Fruit fly (Drosophila melanogaster) whole organism, adult: ENCODE data around the gene CG42486.

Source experiments
- Crg-1 ChIP-seq: fragments of 200-800 bp; sonication (Bioruptor generic); optimal IDR thresholded peaks from 2 replicates; lab custom pipeline; 2016; ENCODE audit warnings: missing biosample characterization, missing genetic modification characterization
- Hr96 ChIP-seq: fragments of 200-800 bp; sonication (Bioruptor generic); optimal IDR thresholded peaks from 2 replicates; lab custom pipeline; 2016; ENCODE audit warnings: missing biosample characterization, missing genetic modification characterization

DNA sequence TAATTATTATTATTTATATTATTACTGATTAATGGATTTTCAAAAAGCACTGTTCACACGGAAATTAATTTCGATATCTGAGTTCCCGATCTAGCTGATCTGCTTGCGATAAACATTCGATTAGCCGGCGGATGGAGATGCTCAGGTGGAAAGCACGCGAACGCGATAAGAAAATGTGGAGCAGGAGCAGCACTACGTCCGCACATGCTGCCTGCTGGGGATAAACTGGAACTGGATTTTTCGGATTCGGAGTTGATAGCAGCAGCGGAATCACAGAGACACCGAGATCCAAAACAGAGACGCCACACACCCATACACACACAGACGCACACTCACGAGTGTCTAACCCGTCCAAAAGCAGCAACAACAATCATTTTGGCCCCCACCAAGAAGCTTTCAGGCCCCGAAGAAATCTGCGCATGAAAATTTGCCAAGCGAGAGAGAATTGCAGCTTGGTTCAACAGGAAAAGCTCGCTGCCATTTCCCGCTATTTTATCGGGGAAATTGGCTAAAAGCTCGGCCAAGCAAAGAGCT lies 31.4 kb downstream of the CG42486 start:
- no peak for TF ChIP-seq Hr96 (GFP tag; lab: Kevin White, UChicago)
- no peak for TF ChIP-seq Crg-1 (GFP tag; lab: Kevin White, UChicago)
